Worm (Caenorhabditis elegans): ENCODE results near the gene unc-43.

- TF ChIP-seq nhr-237 (tag; optimal IDR thresholded peaks at IDR 0.05) (no peak), unc-62 (GFP tag; optimal IDR thresholded peaks at IDR 0.05) (no peak), sea-2 (GFP tag; optimal IDR thresholded peaks at IDR 0.05) (no peak), egl-27 (tag; optimal IDR thresholded peaks at IDR 0.05) (no peak), nhr-11 (tag; optimal IDR thresholded peaks at IDR 0.05) (no peak), unc-39 (tag; optimal IDR thresholded peaks at IDR 0.05) (no peak), elt-3 (tag; optimal IDR thresholded peaks at IDR 0.05) (no peak), ceh-82 (tag; optimal IDR thresholded peaks at IDR 0.05) (no peak), lin-15B (tag; optimal IDR thresholded peaks at IDR 0.05) (peak; percentile 67), nhr-77 (tag; optimal IDR thresholded peaks at IDR 0.05) (peak; percentile 19), skn-1 (tag; optimal IDR thresholded peaks at IDR 0.05) (no peak), mml-1 (tag; optimal IDR thresholded peaks at IDR 0.05) (no peak)
Measured at ce11 chrIV:10373772-10374288, 23.8 kb upstream of the unc-43 start, which contains the start of gene mpz-5.
